Worm (Caenorhabditis elegans) whole organism, mixed stage, embryonic: ENCODE results near the gene F54C9.14.

Source experiments
- blmp-1 ChIP-seq: fragments of 150-350 bp; optimal IDR thresholded peaks from 2 replicates; lab custom pipeline; 2014; ENCODE audit warnings: missing biosample characterization, missing genetic modification characterization
- ceh-43 ChIP-seq: fragments of 200-800 bp; sonication (Bioruptor generic); optimal IDR thresholded peaks from 2 replicates; lab custom pipeline; 2018; ENCODE audit warnings: mild to moderate bottlenecking, missing genetic modification characterization, moderate library complexity, missing compliant biosample characterization
- ceh-83 ChIP-seq: fragments of 200-800 bp; sonication (Bioruptor generic); optimal IDR thresholded peaks from 2 replicates; lab custom pipeline; 2018; ENCODE audit warnings: mild to moderate bottlenecking, missing genetic modification characterization, missing compliant biosample characterization
- elt-1 ChIP-seq: sonication (generic microtip); optimal IDR thresholded peaks from 2 replicates; lab custom pipeline; 2017; ENCODE audit warnings: missing genetic modification characterization, mild to moderate bottlenecking, missing compliant biosample characterization, antibody characterized with exemption, moderate library complexity, borderline replicate concordance; ENCODE audit not compliant: insufficient read depth
- lin-32 ChIP-seq: fragments of 200-800 bp; sonication (Bioruptor generic); optimal IDR thresholded peaks from 2 replicates; lab custom pipeline; 2018; ENCODE audit warnings: mild to moderate bottlenecking, missing genetic modification characterization, missing compliant biosample characterization
- mep-1 ChIP-seq: fragments of 150-350 bp; optimal IDR thresholded peaks from 2 replicates; lab custom pipeline; 2017; ENCODE audit warnings: missing biosample characterization, missing genetic modification reagents, missing genetic modification characterization, inconsistent platforms
- nhr-12 ChIP-seq: fragments of 150-350 bp; optimal IDR thresholded peaks from 2 replicates; lab custom pipeline; 2014; ENCODE audit warnings: missing biosample characterization, missing genetic modification characterization
- nhr-2 ChIP-seq: fragments of 150-350 bp; optimal IDR thresholded peaks from 2 replicates; lab custom pipeline; 2014; ENCODE audit warnings: missing biosample characterization, missing genetic modification characterization
- nhr-237 ChIP-seq: fragments of 150-350 bp; optimal IDR thresholded peaks from 2 replicates; lab custom pipeline; 2014; ENCODE audit warnings: missing biosample characterization, missing genetic modification characterization
- pha-4 ChIP-seq: fragments of 150-350 bp; optimal IDR thresholded peaks from 2 replicates; lab custom pipeline; 2018; ENCODE audit warnings: missing biosample characterization, missing genetic modification reagents, missing genetic modification characterization
- snpc-4 ChIP-seq: fragments of 150-350 bp; optimal IDR thresholded peaks from 2 replicates; lab custom pipeline; 2014; ENCODE audit warnings: missing biosample characterization, missing genetic modification characterization
- sptf-1 ChIP-seq: sonication (generic microtip); optimal IDR thresholded peaks from 2 replicates; lab custom pipeline; 2017; ENCODE audit warnings: mild to moderate bottlenecking, missing genetic modification characterization, moderate library complexity, missing compliant biosample characterization
- unc-39 ChIP-seq: fragments of 150-350 bp; optimal IDR thresholded peaks from 2 replicates; lab custom pipeline; 2014; ENCODE audit warnings: missing biosample characterization, missing genetic modification characterization
- ztf-11 ChIP-seq: fragments of 150-350 bp; optimal IDR thresholded peaks from 2 replicates; lab custom pipeline; 2014; ENCODE audit warnings: missing biosample characterization, missing genetic modification characterization

DNA sequence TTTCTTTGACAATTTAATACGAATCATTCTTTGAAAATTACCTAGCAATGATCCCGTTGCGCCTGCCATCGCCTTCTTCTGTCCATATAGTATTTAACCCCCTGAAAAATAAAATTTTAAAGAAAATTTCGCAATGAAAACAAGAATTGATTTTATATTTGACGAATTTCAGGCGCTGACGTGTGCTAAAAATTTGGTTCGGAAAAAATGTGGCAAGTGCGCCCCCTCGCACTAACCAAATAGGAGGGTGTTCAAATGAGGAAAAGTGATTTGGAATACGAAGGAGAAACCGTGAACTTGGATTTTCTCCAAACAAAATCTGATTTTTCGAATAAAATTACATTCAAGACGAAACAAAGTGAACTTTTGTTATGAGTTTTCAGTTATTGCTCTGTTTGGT, 3.9 kb downstream of the F54C9.14 start, which contains the start of gene stc-1:
- TF ChIP-seq pha-4 (no peak), mep-1 (tag; lab: Kevin White, UChicago) (peak; percentile 10), sptf-1 (no peak), blmp-1 (no peak), nhr-12 (no peak), snpc-4 (tag; lab: Kevin White, UChicago) (no peak), ceh-83 (GFP tag; lab: Kevin White, UChicago) (no peak), elt-1 (tag; lab: Kevin White, UChicago) (no peak), lin-32 (no peak), ztf-11 (no peak), unc-39 (tag; lab: Kevin White, UChicago) (no peak), ceh-43 (no peak), nhr-2 (tag; lab: Kevin White, UChicago) (no peak), nhr-237 (tag; lab: Kevin White, UChicago) (no peak)
